Worm (Caenorhabditis elegans) whole organism, L4 larva: ENCODE measurements around the gene hsp-12.2.

ENCODE experiments used
- D1046.2 ChIP-seq: fragments of 200-800 bp; sonication (Bioruptor generic); IDR thresholded peaks from 2 replicates; pipeline ENCODE4 v1.3.6; 2022; ENCODE audit warnings: missing genetic modification characterization, missing compliant biosample characterization
- F10B5.3 ChIP-seq: sonication (generic microtip); optimal IDR thresholded peaks from 2 replicates; lab custom pipeline; 2016; ENCODE audit warnings: mild to moderate bottlenecking, missing genetic modification characterization, missing compliant biosample characterization
- T20F7.1 ChIP-seq: fragments of 200-800 bp; sonication (Bioruptor generic); optimal IDR thresholded peaks from 2 replicates; lab custom pipeline; 2018; ENCODE audit warnings: mild to moderate bottlenecking, missing genetic modification characterization, missing compliant biosample characterization
- Y5F2A.4 ChIP-seq: fragments of 200-800 bp; sonication (Bioruptor generic); optimal IDR thresholded peaks from 2 replicates; lab custom pipeline; 2018; ENCODE audit warnings: mild to moderate bottlenecking, missing genetic modification characterization, missing compliant biosample characterization
- ZK546.5 ChIP-seq, 2 experiments: sonication (generic microtip); optimal IDR thresholded peaks; 2 replicates each; lab custom pipeline; 2017; ENCODE audit warnings: missing biosample characterization in 2 of 2, missing genetic modification characterization in 2 of 2
- aha-1 ChIP-seq: fragments of 150-350 bp; peaks from one replicate; lab custom pipeline; 2014; ENCODE audit warnings: missing biosample characterization, missing genetic modification characterization
- ceh-20 ChIP-seq: fragments of 200-800 bp; sonication (Bioruptor generic); IDR thresholded peaks from 2 replicates; pipeline ENCODE4 v1.3.6; 2022; ENCODE audit warnings: missing genetic modification reagents, missing genetic modification characterization, missing compliant biosample characterization
- ceh-44 ChIP-seq: fragments of 200-800 bp; sonication (Bioruptor generic); IDR thresholded peaks from 2 replicates; pipeline ENCODE4 v1.3.6; 2022; ENCODE audit warnings: missing genetic modification reagents, missing genetic modification characterization, missing compliant biosample characterization
- ces-1 ChIP-seq: fragments of 150-350 bp; sonication (generic microtip); optimal IDR thresholded peaks from 4 replicates; lab custom pipeline; 2014; ENCODE audit warnings: missing biosample characterization, missing genetic modification reagents, missing genetic modification characterization
- ctbp-1 ChIP-seq: fragments of 200-800 bp; sonication (Bioruptor generic); IDR thresholded peaks from 2 replicates; pipeline ENCODE4 v1.3.6; 2022; ENCODE audit warnings: missing genetic modification reagents, missing genetic modification characterization, missing compliant biosample characterization
- dpl-1 ChIP-seq: fragments of 150-350 bp; optimal IDR thresholded peaks from 2 replicates; lab custom pipeline; 2014; ENCODE audit warnings: missing biosample characterization, missing genetic modification reagents, missing genetic modification characterization
- duxl-1 ChIP-seq: sonication (generic microtip); optimal IDR thresholded peaks from 2 replicates; lab custom pipeline; 2016; ENCODE audit warnings: mild to moderate bottlenecking, missing genetic modification characterization, moderate library complexity, missing compliant biosample characterization; ENCODE audit not compliant: poor library complexity
- fkh-10 ChIP-seq: fragments of 150-350 bp; optimal IDR thresholded peaks from 2 replicates; lab custom pipeline; 2014; ENCODE audit warnings: missing biosample characterization, missing genetic modification reagents, missing genetic modification characterization
- fos-1 ChIP-seq: fragments of 150-350 bp; optimal IDR thresholded peaks from 2 replicates; lab custom pipeline; 2014; ENCODE audit warnings: missing biosample characterization, missing genetic modification characterization
- lim-7 ChIP-seq: fragments of 200-800 bp; sonication (Bioruptor generic); IDR thresholded peaks from 2 replicates; pipeline ENCODE4 v1.3.6; 2022; ENCODE audit warnings: missing genetic modification characterization, missing compliant biosample characterization
- lin-15B ChIP-seq: fragments of 150-350 bp; sonication (generic microtip); optimal IDR thresholded peaks from 3 replicates; lab custom pipeline; 2014; ENCODE audit warnings: missing biosample characterization, missing genetic modification characterization
- lin-38 ChIP-seq: fragments of 200-800 bp; sonication (Bioruptor generic); IDR thresholded peaks from 2 replicates; pipeline ENCODE4 v1.3.6; 2022; ENCODE audit warnings: missing genetic modification reagents, missing genetic modification characterization, missing compliant biosample characterization
- lsy-2 ChIP-seq, 2 experiments: fragments of 150-350 bp in 1 of 2; sonication (generic microtip) in 1 of 2; optimal IDR thresholded peaks; 2 replicates each; lab custom pipeline; 2014 to 2017; ENCODE audit warnings: missing biosample characterization in 2 of 2, missing genetic modification characterization in 2 of 2
- nhr-10 ChIP-seq: fragments of 150-350 bp; optimal IDR thresholded peaks from 2 replicates; lab custom pipeline; 2014; ENCODE audit warnings: missing biosample characterization, missing genetic modification characterization
- nhr-111 ChIP-seq: fragments of 200-800 bp; sonication (Bioruptor generic); optimal IDR thresholded peaks from 2 replicates; lab custom pipeline; 2018; ENCODE audit warnings: mild to moderate bottlenecking, missing genetic modification characterization, missing compliant biosample characterization
- nhr-237 ChIP-seq: sonication (generic microtip); optimal IDR thresholded peaks from 2 replicates; lab custom pipeline; 2017; ENCODE audit warnings: missing biosample characterization, missing genetic modification characterization
- pha-4 ChIP-seq, 2 experiments: fragments of 150-350 bp in 1 of 2; fragments of 200-800 bp in 1 of 2; sonication (Bioruptor generic) in 1 of 2; IDR thresholded peaks in 1 of 2; optimal IDR thresholded peaks in 1 of 2; 2 replicates each; pipeline versions ENCODE4 v1.3.6 to Lab custom; 2014 to 2022; ENCODE audit warnings: missing genetic modification characterization in 2 of 2, missing genetic modification reagents in 2 of 2, missing biosample characterization in 1 of 2, missing compliant biosample characterization in 1 of 2
- set-16 ChIP-seq: fragments of 200-800 bp; sonication (Bioruptor generic); IDR thresholded peaks from 2 replicates; pipeline ENCODE4 v1.3.6; 2022; ENCODE audit warnings: missing genetic modification reagents, missing genetic modification characterization, missing compliant biosample characterization
- spr-1 ChIP-seq: sonication (generic microtip); optimal IDR thresholded peaks from 2 replicates; lab custom pipeline; 2016; ENCODE audit warnings: mild to moderate bottlenecking, missing genetic modification characterization, missing compliant biosample characterization
- spr-3 ChIP-seq: fragments of 200-800 bp; sonication (Bioruptor generic); optimal IDR thresholded peaks from 2 replicates; lab custom pipeline; 2018; ENCODE audit warnings: mild to moderate bottlenecking, missing genetic modification characterization, missing compliant biosample characterization
- tra-1 ChIP-seq: fragments of 200-800 bp; sonication (Bioruptor generic); IDR thresholded peaks from 2 replicates; pipeline ENCODE4 v1.3.6; 2022; ENCODE audit warnings: missing genetic modification reagents, missing genetic modification characterization, missing compliant biosample characterization
- unc-62 ChIP-seq, 3 experiments: fragments of 150-350 bp in 1 of 3; sonication (generic microtip); optimal IDR thresholded peaks in 2 of 3; peaks in 1 of 3; 1 replicate in 1 of 3; 2 replicates in 2 of 3; lab custom pipeline; 2014 to 2017; ENCODE audit warnings: missing biosample characterization in 3 of 3, missing genetic modification characterization in 3 of 3, missing genetic modification reagents in 3 of 3, missing genotype in 1 of 3
- zip-11 ChIP-seq: fragments of 200-800 bp; sonication (Bioruptor generic); IDR thresholded peaks from 2 replicates; pipeline ENCODE4 v1.3.6; 2022; ENCODE audit warnings: missing genetic modification characterization, missing compliant biosample characterization

Gene hsp-12.2

DNA sequence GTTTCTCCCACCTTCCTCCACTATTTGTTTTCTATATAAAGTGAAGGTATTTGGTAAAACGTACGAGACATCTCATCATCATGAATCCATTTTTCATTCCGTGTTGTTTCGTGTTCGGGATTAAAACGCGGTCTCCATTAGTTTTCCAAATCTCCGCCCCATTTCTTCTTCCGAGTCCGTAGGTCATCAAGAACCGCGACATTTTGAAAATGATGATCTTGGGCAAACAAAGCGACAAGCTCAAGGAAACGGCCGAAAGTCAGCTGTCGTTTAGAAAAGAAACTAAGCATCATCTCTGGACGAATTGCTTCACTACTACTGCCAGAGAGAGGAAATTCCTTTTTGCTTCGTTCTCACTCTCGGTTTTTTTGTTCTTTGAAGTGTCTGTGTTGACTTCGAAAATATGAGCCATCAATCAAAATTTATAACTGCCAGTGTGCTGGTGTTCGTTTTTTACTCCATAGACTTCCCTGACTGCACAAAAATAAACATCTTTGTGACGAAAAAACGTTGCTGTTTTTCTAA lies 34.8 kb downstream of the hsp-12.2 start (continued):
- TF ChIP-seq unc-62 (GFP tag; optimal IDR thresholded peaks at IDR 0.05 in 1 of 2; lab: Kevin White, UChicago) (peak in 1 of 2 experiments; percentile 72), unc-62 (tag; optimal IDR thresholded peaks at IDR 0.05; lab: Kevin White, UChicago) (no peak), dpl-1 (GFP tag; lab: Kevin White, UChicago) (no peak), lsy-2 (tag; optimal IDR thresholded peaks at IDR 0.05; lab: Kevin White, UChicago) (peak in 1 of 2 experiments; percentile 7), ceh-44 (no peak), pha-4 (GFP tag; IDR thresholded peaks at IDR 0.05; lab: Robert Waterston, UW) (no peak), pha-4 (tag; optimal IDR thresholded peaks at IDR 0.05; lab: Kevin White, UChicago) (no peak), ZK546.5 (tag; optimal IDR thresholded peaks at IDR 0.05; lab: Kevin White, UChicago) (no peak)

- TF ChIP-seq Y5F2A.4 (GFP tag; lab: Kevin White, UChicago) (no peak), spr-1 (tag; lab: Kevin White, UChicago) (no peak), ceh-20 (no peak), D1046.2 (GFP tag; lab: Robert Waterston, UW) (no peak), set-16 (GFP tag; lab: Robert Waterston, UW) (no peak), nhr-237 (tag; lab: Kevin White, UChicago) (no peak), spr-3 (GFP tag; lab: Kevin White, UChicago) (no peak), ctbp-1 (GFP tag; lab: Robert Waterston, UW) (no peak), nhr-10 (tag; lab: Kevin White, UChicago) (no peak), F10B5.3 (tag; lab: Kevin White, UChicago) (no peak)
These were observed 37.4 kb downstream of the hsp-12.2 start for ce11 chrIII:8175263-8175662.

DNA sequence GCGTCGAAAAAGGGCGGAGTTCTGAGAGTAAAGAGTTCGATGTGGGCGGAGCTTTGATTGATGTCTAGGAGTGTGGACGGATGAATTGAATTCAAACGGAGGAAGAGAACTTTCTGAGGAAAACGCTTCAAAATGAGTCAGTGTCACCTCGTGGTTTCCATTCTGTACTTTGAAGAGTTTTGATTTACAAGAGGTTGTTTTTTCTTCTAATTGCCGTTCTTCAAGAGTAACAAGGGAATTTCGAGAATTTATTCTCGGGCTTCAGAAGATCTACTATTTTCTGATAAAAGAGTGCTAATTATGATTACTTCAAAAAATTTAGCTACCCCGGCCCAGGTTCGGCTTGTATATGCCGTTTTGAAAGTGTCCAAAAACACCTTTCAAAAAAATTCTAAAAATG lies 38.4 kb downstream of the hsp-12.2 start, which contains the start of gene C50C3.12:
Gene C50C3.12 (plus strand): TSS at position 301 of the 400 bp plus-strand sequence.
- TF ChIP-seq nhr-111 (GFP tag; lab: Kevin White, UChicago) = no peak
- TF ChIP-seq fkh-10 (GFP tag; lab: Kevin White, UChicago) = peak; percentile 0

DNA sequence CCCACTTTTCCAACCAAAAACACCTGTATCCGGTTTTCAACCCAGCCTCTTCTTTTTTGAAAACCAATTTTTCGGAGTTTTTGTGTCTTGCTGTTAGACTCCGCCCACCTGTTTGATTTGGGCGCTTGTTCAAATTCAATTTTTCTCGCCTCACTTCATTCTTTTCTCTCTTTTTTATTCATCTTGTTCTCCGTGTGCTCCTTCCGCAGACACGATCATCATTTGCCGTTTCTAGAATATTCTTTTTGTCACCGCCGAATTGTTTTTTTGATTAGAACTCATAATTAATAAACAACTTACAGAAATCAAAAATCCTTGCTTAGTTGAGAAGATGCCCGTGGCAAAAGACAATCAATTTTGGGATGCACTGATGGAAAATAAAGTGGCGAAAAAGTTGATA lies 41.0 kb downstream of the hsp-12.2 start, which contains the start of gene C50C3.5:
Gene C50C3.5 (plus strand): TSS at position 301 of the 400 bp plus-strand sequence.
- no peak for TF ChIP-seq D1046.2 (GFP tag; lab: Robert Waterston, UW)
- no peak for TF ChIP-seq ZK546.5 (tag; optimal IDR thresholded peaks at IDR 0.05; lab: Kevin White, UChicago)
- TF ChIP-seq ces-1 (GFP tag; lab: Kevin White, UChicago) = peak; percentile 39
- TF ChIP-seq tra-1 (GFP tag; lab: Robert Waterston, UW) = no peak
- TF ChIP-seq duxl-1 = no peak
- TF ChIP-seq fos-1 (tag; lab: Kevin White, UChicago) = no peak

DNA sequence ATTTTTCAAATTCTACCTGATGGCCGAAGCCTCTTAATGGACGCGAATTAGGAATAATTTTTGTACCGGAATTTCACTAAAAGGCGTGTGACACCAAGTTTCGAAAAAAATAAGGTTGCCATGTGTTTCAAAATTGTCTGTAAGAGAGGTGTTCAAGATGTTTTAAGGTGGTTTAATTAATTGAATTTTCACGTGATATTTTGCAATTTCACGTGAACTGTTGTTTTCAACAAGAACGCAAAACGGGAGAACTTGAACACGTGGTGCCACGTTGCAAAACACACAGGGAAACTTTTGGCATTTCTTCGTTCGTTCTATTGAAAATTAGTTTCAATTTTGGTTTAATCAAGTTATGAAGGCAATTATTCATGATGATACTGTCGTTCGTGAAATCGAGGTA lies 43.7 kb downstream of the hsp-12.2 start, which contains the start of gene spc-2:
Gene spc-2 (plus strand): TSS at position 301 of the 400 bp plus-strand sequence.
- no peak for TF ChIP-seq lin-38 (GFP tag; lab: Robert Waterston, UW)
- no peak for TF ChIP-seq lim-7 (GFP tag; lab: Robert Waterston, UW)
- no peak for TF ChIP-seq T20F7.1 (GFP tag; lab: Kevin White, UChicago)
- TF ChIP-seq lin-15B (tag; lab: Kevin White, UChicago) = no peak
- TF ChIP-seq zip-11 (GFP tag; lab: Robert Waterston, UW) = no peak
- TF ChIP-seq D1046.2 (GFP tag; lab: Robert Waterston, UW) = no peak
- TF ChIP-seq ces-1 (GFP tag; lab: Kevin White, UChicago) = no peak

ce11 chrIII:8182573-8182972 lies 44.7 kb downstream of the hsp-12.2 start:
- TF ChIP-seq aha-1 (tag; lab: Kevin White, UChicago) = peak; percentile 90
- no peak for TF ChIP-seq F10B5.3 (tag; lab: Kevin White, UChicago)
